Worm (Caenorhabditis elegans) whole organism, late embryonic: Measurements from ENCODE around the gene mom-2.

Experiments used
- C38D4.7 ChIP-seq: fragments of 200-800 bp; sonication (Bioruptor generic); optimal IDR thresholded peaks from 2 replicates; lab custom pipeline; 2018; ENCODE audit warnings: mild to moderate bottlenecking, missing genetic modification characterization, moderate library complexity, missing compliant biosample characterization
- K02D7.2 ChIP-seq: sonication (generic microtip); optimal IDR thresholded peaks from 2 replicates; lab custom pipeline; 2017; ENCODE audit warnings: mild to moderate bottlenecking, missing genetic modification characterization, missing compliant biosample characterization
- T23F11.4 ChIP-seq: fragments of 200-800 bp; sonication (Bioruptor generic); optimal IDR thresholded peaks from 2 replicates; lab custom pipeline; 2018; ENCODE audit warnings: mild to moderate bottlenecking, missing genetic modification characterization, missing compliant biosample characterization
- Y22D7AL.16 ChIP-seq: sonication (generic microtip); optimal IDR thresholded peaks from 2 replicates; lab custom pipeline; 2016; ENCODE audit warnings: missing genetic modification characterization, missing compliant biosample characterization
- ahr-1 ChIP-seq: sonication (generic microtip); optimal IDR thresholded peaks from 2 replicates; lab custom pipeline; 2016; ENCODE audit warnings: missing genetic modification characterization, missing compliant biosample characterization
- ceh-14 ChIP-seq: sonication (generic microtip); optimal IDR thresholded peaks from 2 replicates; lab custom pipeline; 2016; ENCODE audit warnings: missing genotype, missing genetic modification characterization, missing compliant biosample characterization
- ceh-18 ChIP-seq: sonication (generic microtip); optimal IDR thresholded peaks from 2 replicates; lab custom pipeline; 2016; ENCODE audit warnings: missing genetic modification characterization, missing compliant biosample characterization
- ceh-2 ChIP-seq: sonication (generic microtip); optimal IDR thresholded peaks from 2 replicates; lab custom pipeline; 2016; ENCODE audit warnings: missing genotype, missing genetic modification characterization, missing compliant biosample characterization
- ceh-22 ChIP-seq: sonication (generic microtip); optimal IDR thresholded peaks from 2 replicates; lab custom pipeline; 2017; ENCODE audit warnings: missing biosample characterization, missing genetic modification characterization
- ceh-30 ChIP-seq: fragments of 150-350 bp; optimal IDR thresholded peaks from 2 replicates; lab custom pipeline; 2014; ENCODE audit warnings: missing biosample characterization, missing genetic modification characterization
- ceh-48 ChIP-seq: sonication (generic microtip); optimal IDR thresholded peaks from 2 replicates; lab custom pipeline; 2016; ENCODE audit warnings: missing genetic modification characterization, inconsistent platforms, missing compliant biosample characterization
- ceh-6 ChIP-seq: fragments of 200-800 bp; sonication (Bioruptor generic); optimal IDR thresholded peaks from 2 replicates; lab custom pipeline; 2018; ENCODE audit warnings: mild to moderate bottlenecking, missing genetic modification characterization, missing compliant biosample characterization
- ceh-9 ChIP-seq: sonication (generic microtip); optimal IDR thresholded peaks from 2 replicates; lab custom pipeline; 2016; ENCODE audit warnings: mild to moderate bottlenecking, missing genetic modification characterization, inconsistent platforms, missing compliant biosample characterization
- che-1 ChIP-seq: sonication (generic microtip); optimal IDR thresholded peaks from 2 replicates; lab custom pipeline; 2016; ENCODE audit warnings: mild to moderate bottlenecking, missing genetic modification characterization, missing compliant biosample characterization
- dmd-4 ChIP-seq: sonication (generic microtip); optimal IDR thresholded peaks from 2 replicates; lab custom pipeline; 2016; ENCODE audit warnings: borderline replicate concordance, missing genetic modification characterization, missing compliant biosample characterization
- dve-1 ChIP-seq: sonication (generic microtip); optimal IDR thresholded peaks from 2 replicates; lab custom pipeline; 2017; ENCODE audit warnings: antibody characterized with exemption, mild to moderate bottlenecking, missing genetic modification characterization, missing compliant biosample characterization
- elt-2 ChIP-seq: sonication (generic microtip); optimal IDR thresholded peaks from 2 replicates; lab custom pipeline; 2016; ENCODE audit warnings: missing genetic modification reagents, missing genetic modification characterization, missing compliant biosample characterization
- ets-4 ChIP-seq: sonication (generic microtip); optimal IDR thresholded peaks from 2 replicates; lab custom pipeline; 2016; ENCODE audit warnings: missing genetic modification characterization, missing compliant biosample characterization
- eyg-1 ChIP-seq: sonication (generic microtip); optimal IDR thresholded peaks from 2 replicates; lab custom pipeline; 2016; ENCODE audit warnings: missing genotype, missing genetic modification characterization, missing compliant biosample characterization
- fkh-10 ChIP-seq: fragments of 150-350 bp; optimal IDR thresholded peaks from 2 replicates; lab custom pipeline; 2014; ENCODE audit warnings: missing biosample characterization, missing genetic modification reagents, missing genetic modification characterization
- fkh-6 ChIP-seq: sonication (generic microtip); optimal IDR thresholded peaks from 2 replicates; lab custom pipeline; 2016; ENCODE audit warnings: missing genetic modification characterization, missing compliant biosample characterization
- madf-2 ChIP-seq: sonication (generic microtip); optimal IDR thresholded peaks from 2 replicates; lab custom pipeline; 2017; ENCODE audit warnings: missing genetic modification characterization, missing compliant biosample characterization
- mec-3 ChIP-seq: sonication (generic microtip); optimal IDR thresholded peaks from 2 replicates; lab custom pipeline; 2016; ENCODE audit warnings: borderline replicate concordance, missing genetic modification characterization, missing compliant biosample characterization
- nfya-1 ChIP-seq: sonication (generic microtip); optimal IDR thresholded peaks from 2 replicates; lab custom pipeline; 2017; ENCODE audit warnings: missing genetic modification characterization, mild to moderate bottlenecking, missing compliant biosample characterization, antibody characterized with exemption, moderate library complexity
- nhr-232 ChIP-seq: sonication (generic microtip); optimal IDR thresholded peaks from 2 replicates; lab custom pipeline; 2016; ENCODE audit warnings: missing genetic modification characterization, missing compliant biosample characterization
- npax-4 ChIP-seq: sonication (generic microtip); optimal IDR thresholded peaks from 2 replicates; lab custom pipeline; 2016; ENCODE audit warnings: missing genetic modification characterization, missing compliant biosample characterization
- odd-2 ChIP-seq: sonication (generic microtip); optimal IDR thresholded peaks from 2 replicates; lab custom pipeline; 2017; ENCODE audit warnings: antibody characterized with exemption, mild to moderate bottlenecking, missing genetic modification characterization, missing compliant biosample characterization
- pag-3 ChIP-seq: sonication (generic microtip); optimal IDR thresholded peaks from 2 replicates; lab custom pipeline; 2016; ENCODE audit warnings: missing compliant biosample characterization, missing genetic modification characterization, borderline replicate concordance
- pat-9 ChIP-seq: fragments of 200-800 bp; sonication (Bioruptor generic); optimal IDR thresholded peaks from 2 replicates; lab custom pipeline; 2018; ENCODE audit warnings: mild to moderate bottlenecking, missing genetic modification characterization, moderate library complexity, missing compliant biosample characterization
- pax-1 ChIP-seq: fragments of 150-350 bp; optimal IDR thresholded peaks from 2 replicates; lab custom pipeline; 2014; ENCODE audit warnings: missing biosample characterization, missing genetic modification characterization
- pha-2 ChIP-seq: sonication (generic microtip); optimal IDR thresholded peaks from 2 replicates; lab custom pipeline; 2017; ENCODE audit warnings: mild to moderate bottlenecking, missing genetic modification characterization, missing compliant biosample characterization
- pqm-1 ChIP-seq: sonication (generic microtip); optimal IDR thresholded peaks from 2 replicates; lab custom pipeline; 2016; ENCODE audit warnings: missing genetic modification characterization, missing compliant biosample characterization
- rnt-1 ChIP-seq: sonication (generic microtip); optimal IDR thresholded peaks from 2 replicates; lab custom pipeline; 2016; ENCODE audit warnings: missing genetic modification characterization, missing compliant biosample characterization
- syd-9 ChIP-seq: sonication (generic microtip); optimal IDR thresholded peaks from 2 replicates; lab custom pipeline; 2016; ENCODE audit warnings: mild to moderate bottlenecking, missing genetic modification characterization, moderate library complexity, missing compliant biosample characterization
- ttx-3 ChIP-seq: sonication (generic microtip); optimal IDR thresholded peaks from 2 replicates; lab custom pipeline; 2016; ENCODE audit warnings: missing genetic modification reagents, missing genetic modification characterization, missing compliant biosample characterization
- unc-3 ChIP-seq, 2 experiments: fragments of 200-800 bp in 1 of 2; sonication (Bioruptor generic) in 1 of 2; sonication (generic microtip) in 1 of 2; conservative IDR thresholded peaks in 1 of 2; optimal IDR thresholded peaks in 1 of 2; 2 replicates each; pipeline versions ENCODE4 v1.3.6 to Lab custom; 2016 to 2022; ENCODE audit warnings: missing compliant biosample characterization in 2 of 2, missing genetic modification characterization in 2 of 2, missing genetic modification reagents in 1 of 2
- unc-42 ChIP-seq: sonication (generic microtip); optimal IDR thresholded peaks from 2 replicates; lab custom pipeline; 2016; ENCODE audit warnings: missing genotype, missing genetic modification characterization, missing compliant biosample characterization
- unc-55 ChIP-seq: sonication (generic microtip); optimal IDR thresholded peaks from 2 replicates; lab custom pipeline; 2017; ENCODE audit warnings: missing biosample characterization, missing genetic modification reagents, missing genetic modification characterization
- unc-86 ChIP-seq: sonication (generic microtip); optimal IDR thresholded peaks from 2 replicates; lab custom pipeline; 2016; ENCODE audit warnings: missing genetic modification characterization, missing compliant biosample characterization
- ztf-16 ChIP-seq: sonication (generic microtip); optimal IDR thresholded peaks from 2 replicates; lab custom pipeline; 2017; ENCODE audit warnings: missing genetic modification characterization, missing compliant biosample characterization

The mom-2 gene

ce11 chrV:8355435-8356212, at the start of gene mom-2:
TSS of gene mom-2 (plus strand) at chrV:8355988.
- TF ChIP-seq pat-9 (no peak), madf-2 (tag; lab: Kevin White, UChicago) (no peak), ceh-2 (tag; lab: Kevin White, UChicago) (no peak), pha-2 (no peak), elt-2 (tag; lab: Kevin White, UChicago) (no peak), pag-3 (tag; lab: Kevin White, UChicago) (no peak), mec-3 (no peak), fkh-10 (no peak), ceh-30 (tag; lab: Kevin White, UChicago) (no peak), ets-4 (tag; lab: Kevin White, UChicago) (no peak), unc-86 (tag; lab: Kevin White, UChicago) (no peak), odd-2 (tag; lab: Kevin White, UChicago) (no peak), che-1 (tag; lab: Kevin White, UChicago) (no peak), ceh-48 (tag; lab: Kevin White, UChicago) (no peak), ztf-16 (tag; lab: Kevin White, UChicago) (no peak), ceh-9 (tag; lab: Kevin White, UChicago) (no peak), ttx-3 (tag; lab: Kevin White, UChicago) (no peak), ceh-22 (tag; lab: Kevin White, UChicago) (no peak), Y22D7AL.16 (tag; lab: Kevin White, UChicago) (no peak), C38D4.7 (GFP tag; lab: Kevin White, UChicago) (no peak)

ce11 chrV:8306366-8306765, 49.4 kb upstream of the mom-2 start, which contains the start of gene W02D7.8:
TSS of gene W02D7.8 (minus strand) at chrV:8306466.
- TF ChIP-seq unc-42 (no peak), fkh-10 (no peak)
- TF ChIP-seq, all 69 proteins: peak for 0

- TF ChIP-seq pha-2 (no peak), pqm-1 (tag; lab: Kevin White, UChicago) (no peak), ceh-30 (tag; lab: Kevin White, UChicago) (no peak), npax-4 (no peak), unc-42 (no peak), nhr-232 (tag; lab: Kevin White, UChicago) (no peak), elt-2 (tag; lab: Kevin White, UChicago) (no peak), syd-9 (tag; lab: Kevin White, UChicago) (no peak), T23F11.4 (GFP tag; lab: Kevin White, UChicago) (no peak), unc-86 (tag; lab: Kevin White, UChicago) (no peak), ceh-6 (GFP tag; lab: Kevin White, UChicago) (no peak), ceh-2 (tag; lab: Kevin White, UChicago) (no peak), rnt-1 (tag; lab: Kevin White, UChicago) (no peak), K02D7.2 (no peak), unc-55 (GFP tag; lab: Kevin White, UChicago) (no peak), ets-4 (tag; lab: Kevin White, UChicago) (no peak), nfya-1 (tag; lab: Kevin White, UChicago) (no peak)
Observed at ce11 chrV:8307013-8307412, 48.8 kb upstream of the mom-2 start.

- no peak for TF ChIP-seq dve-1 (tag; lab: Kevin White, UChicago)
- no peak for TF ChIP-seq unc-3 (GFP tag; conservative IDR thresholded peaks at IDR 0.05; lab: Robert Waterston, UW)
- TF ChIP-seq unc-3 (tag; optimal IDR thresholded peaks at IDR 0.05; lab: Kevin White, UChicago), result no peak
- TF ChIP-seq Y22D7AL.16 (tag; lab: Kevin White, UChicago), result no peak
- no peak for TF ChIP-seq ahr-1 (tag; lab: Kevin White, UChicago)
- TF ChIP-seq ceh-22 (tag; lab: Kevin White, UChicago), result no peak
- no peak for TF ChIP-seq npax-4
- no peak for TF ChIP-seq ceh-48 (tag; lab: Kevin White, UChicago)
- no peak for TF ChIP-seq pax-1
- no peak for TF ChIP-seq pqm-1 (tag; lab: Kevin White, UChicago)
- TF ChIP-seq eyg-1 (tag; lab: Kevin White, UChicago), result no peak
- TF ChIP-seq dmd-4 (tag; lab: Kevin White, UChicago), result no peak
- no peak for TF ChIP-seq T23F11.4 (GFP tag; lab: Kevin White, UChicago)
- TF ChIP-seq ceh-18, result no peak
- no peak for TF ChIP-seq fkh-6 (tag; lab: Kevin White, UChicago)
- TF ChIP-seq ceh-14 (tag; lab: Kevin White, UChicago), result no peak
- TF ChIP-seq K02D7.2, result no peak
- no peak for TF ChIP-seq ceh-6 (GFP tag; lab: Kevin White, UChicago)
- no peak for TF ChIP-seq odd-2 (tag; lab: Kevin White, UChicago)
- no peak for TF ChIP-seq pat-9
Observed at ce11 chrV:8307681-8308080, 48.1 kb upstream of the mom-2 start, which contains the start of gene clec-218. TSS of gene clec-218 (plus strand) at chrV:8307942.
